Fruit fly (Drosophila melanogaster): ENCODE results near the gene Prx6a.
A peak's percentile ranks its signal among the peaks of the same experiment; 100 is the strongest.

Gene Prx6a

dm6 chr2L:2855773-2856615 is 22.0 kb downstream of the Prx6a start, which contains the start of the genes CG3104 and RpS21 (continued):
- TF ChIP-seq Fer1 (GFP tag; optimal IDR thresholded peaks at IDR 0.05) (peak; percentile 85), CG33213 (GFP tag; optimal IDR thresholded peaks at IDR 0.05) (peak; percentile 96), MTF-1 (GFP tag; optimal IDR thresholded peaks at IDR 0.05; ENCODE audit: borderline replicate concordance) (peak; percentile 94), CG9437 (GFP tag; optimal IDR thresholded peaks at IDR 0.05) (peak; percentile 58), CG2202 (tag; optimal IDR thresholded peaks at IDR 0.05) (peak; percentile 46), CG13424 (tag; optimal IDR thresholded peaks at IDR 0.05) (peak; percentile 79), tio (GFP tag; optimal IDR thresholded peaks at IDR 0.05) (peak; percentile 74), D19A (tag; optimal IDR thresholded peaks at IDR 0.05) (peak; percentile 92), CG11695 (GFP tag; IDR thresholded peaks at IDR 0.05) (no peak), trem (tag; optimal IDR thresholded peaks at IDR 0.05) (peak; percentile 82), B-H2 (GFP tag; optimal IDR thresholded peaks at IDR 0.05) (peak; percentile 96), CkIIα-i1 (GFP tag; IDR thresholded peaks at IDR 0.05) (0 out of 2 replicates have a peak, but pooled peaks have one; percentile 39), schlank (tag; optimal IDR thresholded peaks at IDR 0.05) (peak; percentile 83), HmgZ (tag; optimal IDR thresholded peaks at IDR 0.05) (peak; percentile 82), gfzf (GFP tag; optimal IDR thresholded peaks at IDR 0.05) (peak; percentile 77), toy (GFP tag; IDR thresholded peaks at IDR 0.05) (peak; percentile 80; the same call in 1 of the 2 replicates), CG10366 (GFP tag; IDR thresholded peaks at IDR 0.05) (peak; percentile 88), CG9876 (GFP tag; optimal IDR thresholded peaks at IDR 0.05) (peak; percentile 93), CG9609 (GFP tag; optimal IDR thresholded peaks at IDR 0.05) (peak; percentile 73), CG32532 (GFP tag; IDR thresholded peaks at IDR 0.05) (peak; percentile 95), dmrt99B (tag; optimal IDR thresholded peaks at IDR 0.05) (peak; percentile 72), gcm2 (GFP tag; optimal IDR thresholded peaks at IDR 0.05) (peak; percentile 76), ttk (GFP tag; IDR thresholded peaks at IDR 0.05) (peak; percentile 85), fd102C (GFP tag; optimal IDR thresholded peaks at IDR 0.05) (peak; percentile 62), sens-2 (GFP tag; IDR thresholded peaks at IDR 0.05) (peak; percentile 89), CG4617 (GFP tag; optimal IDR thresholded peaks at IDR 0.05; ENCODE audit: borderline replicate concordance) (peak; percentile 92), en (GFP tag; optimal IDR thresholded peaks at IDR 0.05) (peak; percentile 29), CG4424 (GFP tag; optimal IDR thresholded peaks at IDR 0.05) (peak; percentile 84), Xrp1 (GFP tag; IDR thresholded peaks at IDR 0.05) (peak; percentile 60), HLH3B (GFP tag; IDR thresholded peaks at IDR 0.05) (peak; percentile 80), ab (GFP tag; optimal IDR thresholded peaks at IDR 0.05) (peak; percentile 71), Dip2 (GFP tag; IDR thresholded peaks at IDR 0.05) (no peak), CG10959 (GFP tag; IDR thresholded peaks at IDR 0.05) (peak; percentile 74), CG12236 (GFP tag; optimal IDR thresholded peaks at IDR 0.05) (peak; percentile 59), scrt (GFP tag; optimal IDR thresholded peaks at IDR 0.05) (peak; percentile 83), ham (GFP tag; IDR thresholded peaks at IDR 0.05) (peak; percentile 72; the same call in 1 of the 2 replicates), CG5180 (GFP tag; optimal IDR thresholded peaks at IDR 0.05) (peak; percentile 44), sd (tag; optimal IDR thresholded peaks at IDR 0.05) (peak; percentile 55), tap (tag; optimal IDR thresholded peaks at IDR 0.05) (peak; percentile 11), zen (tag; optimal IDR thresholded peaks at IDR 0.05) (peak; percentile 61), nerfin-2 (GFP tag; IDR thresholded peaks at IDR 0.05; ENCODE audit: partially characterized antibody) (no peak), wor (GFP tag; IDR thresholded peaks at IDR 0.05) (peak; percentile 67), Adf1 (GFP tag; IDR thresholded peaks at IDR 0.05) (peak; percentile 60; the same call in 1 of the 2 replicates), Camta (GFP tag; optimal IDR thresholded peaks at IDR 0.05) (peak; percentile 88), nmo (GFP tag; optimal IDR thresholded peaks at IDR 0.05) (peak; percentile 86), pros (GFP tag; optimal IDR thresholded peaks at IDR 0.05) (no peak), run (tag; optimal IDR thresholded peaks at IDR 0.05) (peak; percentile 65), tin (GFP tag; optimal IDR thresholded peaks at IDR 0.05) (peak; percentile 85), CG2875 (GFP tag; optimal IDR thresholded peaks at IDR 0.05) (peak; percentile 77)
